Worm (Caenorhabditis elegans) whole organism, L4 larva: ENCODE measurements around the gene F59E12.6.
A peak's percentile ranks its signal among the peaks of the same experiment; 100 is the strongest.

Experiments
- Y105C5A.15 ChIP-seq: fragments of 200-800 bp; sonication (Bioruptor generic); IDR thresholded peaks from 2 replicates; pipeline ENCODE4 v1.3.6; 2022; ENCODE audit warnings: missing genetic modification characterization, missing compliant biosample characterization
- dmd-9 ChIP-seq: fragments of 200-800 bp; sonication (Bioruptor generic); IDR thresholded peaks from 2 replicates; pipeline ENCODE4 v1.3.6; 2022; ENCODE audit warnings: missing genetic modification reagents, missing genetic modification characterization, missing compliant biosample characterization
- duxl-1 ChIP-seq: sonication (generic microtip); optimal IDR thresholded peaks from 2 replicates; lab custom pipeline; 2016; ENCODE audit warnings: mild to moderate bottlenecking, missing genetic modification characterization, moderate library complexity, missing compliant biosample characterization; ENCODE audit not compliant: poor library complexity
- hlh-11 ChIP-seq: fragments of 200-800 bp; sonication (Bioruptor generic); optimal IDR thresholded peaks from 2 replicates; lab custom pipeline; 2018; ENCODE audit warnings: mild to moderate bottlenecking, missing genetic modification characterization, missing compliant biosample characterization
- lin-39 ChIP-seq: fragments of 150-350 bp; optimal IDR thresholded peaks from 2 replicates; lab custom pipeline; 2014; ENCODE audit warnings: missing biosample characterization, missing genetic modification reagents, missing genetic modification characterization
- madf-5 ChIP-seq, 2 experiments: fragments of 200-800 bp; sonication (Bioruptor generic); IDR thresholded peaks; 2 replicates each; pipeline ENCODE4 v1.3.6; 2022; ENCODE audit warnings: missing compliant biosample characterization in 2 of 2, missing genetic modification characterization in 2 of 2
- nhr-48 ChIP-seq: sonication (generic microtip); optimal IDR thresholded peaks from 2 replicates; lab custom pipeline; 2016; ENCODE audit warnings: mild to moderate bottlenecking, missing genetic modification characterization, missing compliant biosample characterization
- nhr-6 ChIP-seq: fragments of 150-350 bp; optimal IDR thresholded peaks from 2 replicates; lab custom pipeline; 2014; ENCODE audit warnings: missing biosample characterization, missing genetic modification characterization
- unc-62 ChIP-seq, 3 experiments: fragments of 150-350 bp in 1 of 3; sonication (generic microtip); optimal IDR thresholded peaks in 2 of 3; peaks in 1 of 3; 1 replicate in 1 of 3; 2 replicates in 2 of 3; lab custom pipeline; 2014 to 2017; ENCODE audit warnings: missing biosample characterization in 3 of 3, missing genetic modification characterization in 3 of 3, missing genetic modification reagents in 3 of 3, missing genotype in 1 of 3
- zfp-3 ChIP-seq: fragments of 200-800 bp; sonication (Bioruptor generic); conservative IDR thresholded peaks from 2 replicates; pipeline ENCODE4 v1.3.6; 2022; ENCODE audit warnings: missing genetic modification reagents, missing genetic modification characterization, missing compliant biosample characterization
- ztf-7 ChIP-seq: fragments of 150-350 bp; optimal IDR thresholded peaks from 2 replicates; lab custom pipeline; 2014; ENCODE audit warnings: missing biosample characterization, missing genetic modification characterization

DNA sequence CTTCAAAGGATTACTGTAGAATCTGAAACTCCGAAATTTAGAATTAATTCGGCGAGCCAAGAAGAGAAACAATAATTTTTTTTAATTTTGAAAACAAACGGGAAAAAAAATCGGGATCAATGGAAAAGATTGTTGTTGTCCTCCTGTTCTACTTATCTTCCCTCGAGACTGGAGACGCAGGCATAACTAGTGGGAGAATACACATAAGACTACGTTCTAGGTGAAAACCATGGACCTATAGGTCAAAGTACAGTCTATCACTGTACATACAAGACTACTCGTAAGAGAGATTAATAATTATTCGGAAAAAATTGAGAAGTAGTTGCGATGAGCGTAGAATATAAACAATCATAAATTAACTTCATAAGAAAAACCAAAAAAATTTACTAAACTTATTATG lies 11.5 kb downstream of the F59E12.6 start, which contains the start of gene dhs-6:
- TF ChIP-seq zfp-3 (GFP tag; lab: Robert Waterston, UW) (no peak), ztf-7 (tag; lab: Kevin White, UChicago) (no peak), nhr-48 (tag; lab: Kevin White, UChicago) (no peak), madf-5 (GFP tag; IDR thresholded peaks at IDR 0.05; lab: Robert Waterston, UW) (no peak), nhr-6 (peak; percentile 28), hlh-11 (tag; lab: Kevin White, UChicago) (no peak), duxl-1 (tag; lab: Kevin White, UChicago) (peak; percentile 50), lin-39 (tag; lab: Kevin White, UChicago) (no peak), unc-62 (GFP tag; optimal IDR thresholded peaks at IDR 0.05 in 1 of 2; lab: Kevin White, UChicago) (no peak), unc-62 (tag; optimal IDR thresholded peaks at IDR 0.05; lab: Kevin White, UChicago) (no peak), dmd-9 (GFP tag; lab: Robert Waterston, UW) (no peak), Y105C5A.15 (no peak)
